Worm (Caenorhabditis elegans) whole organism, late embryonic: ENCODE measurements around the gene mom-2.

Experiments used
- C38D4.7 ChIP-seq: fragments of 200-800 bp; sonication (Bioruptor generic); optimal IDR thresholded peaks from 2 replicates; lab custom pipeline; 2018; ENCODE audit warnings: mild to moderate bottlenecking, missing genetic modification characterization, moderate library complexity, missing compliant biosample characterization
- elt-4 ChIP-seq: sonication (generic microtip); optimal IDR thresholded peaks from 2 replicates; lab custom pipeline; 2016; ENCODE audit warnings: missing genetic modification characterization, missing compliant biosample characterization
- nfya-1 ChIP-seq: sonication (generic microtip); optimal IDR thresholded peaks from 2 replicates; lab custom pipeline; 2017; ENCODE audit warnings: missing genetic modification characterization, mild to moderate bottlenecking, missing compliant biosample characterization, antibody characterized with exemption, moderate library complexity

ce11 chrV:8323545-8323944, 32.2 kb upstream of the mom-2 start:
- TF ChIP-seq C38D4.7 (GFP tag; lab: Kevin White, UChicago): no peak
- no peak for TF ChIP-seq nfya-1 (tag; lab: Kevin White, UChicago)
- no peak for TF ChIP-seq elt-4
